Fruit fly (Drosophila melanogaster) whole organism, wandering third instar larva: Measurements from ENCODE around the gene CG6462.

ENCODE experiments used
- Abd-B ChIP-seq: fragments of >200 bp; optimal IDR thresholded peaks from 2 replicates; lab custom pipeline; 2017; ENCODE audit warnings: missing biosample characterization, missing genetic modification characterization
- CG9705 ChIP-seq: fragments of 200-800 bp; sonication (Bioruptor generic); optimal IDR thresholded peaks from 2 replicates; lab custom pipeline; 2018; ENCODE audit warnings: missing biosample characterization, mild to moderate bottlenecking, missing genetic modification characterization
- Rel ChIP-seq, 2 experiments: fragments of 200-800 bp; sonication (Bioruptor generic) in 1 of 2; optimal IDR thresholded peaks; 2 replicates in 1 of 2; 3 replicates in 1 of 2; lab custom pipeline; 2016 to 2019; ENCODE audit warnings: mild to moderate bottlenecking in 2 of 2, missing biosample characterization in 2 of 2, missing genetic modification characterization in 2 of 2, moderate library complexity in 1 of 2
- brk ChIP-seq: fragments of 200-800 bp; sonication (Bioruptor generic); optimal IDR thresholded peaks from 2 replicates; lab custom pipeline; 2016; ENCODE audit warnings: missing biosample characterization, mild to moderate bottlenecking, missing genetic modification characterization
- h ChIP-seq: fragments of 200-800 bp; sonication (Bioruptor generic); optimal IDR thresholded peaks from 3 replicates; lab custom pipeline; 2016; ENCODE audit warnings: missing biosample characterization, mild to moderate bottlenecking, missing genetic modification characterization
- jim ChIP-seq: fragments of 175-275, 200-325 bp; sonication (Bioruptor generic); optimal IDR thresholded peaks from 2 replicates; lab custom pipeline; 2016; ENCODE audit warnings: missing biosample characterization, mild to moderate bottlenecking, missing genetic modification characterization

DNA sequence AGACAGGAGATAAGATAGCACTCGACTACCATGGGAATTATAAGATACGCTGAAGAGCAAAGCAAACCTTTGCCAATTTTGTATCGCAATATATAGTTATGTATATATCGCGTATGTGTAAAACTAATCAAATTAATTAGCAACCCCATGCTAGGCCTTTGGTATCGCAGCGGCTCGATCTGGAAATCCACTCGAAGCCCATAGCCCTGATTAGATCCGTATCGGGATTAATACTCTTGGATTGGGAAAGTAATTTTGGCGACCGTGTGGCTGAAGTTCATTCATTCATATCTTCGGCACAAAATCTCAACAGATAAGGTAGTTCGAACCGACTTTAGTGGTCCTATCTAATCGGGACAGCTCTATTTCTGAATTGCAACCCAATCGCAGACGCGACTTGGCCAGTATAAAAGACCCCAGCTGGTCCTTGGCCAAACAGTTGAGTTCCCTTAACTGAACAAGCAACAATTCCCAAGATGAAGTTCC is 1.9 kb downstream of the CG6462 start, which contains the start of gene Jon65Aiv:
- TF ChIP-seq brk (GFP tag; lab: Kevin White, UChicago), result no peak
- no peak for TF ChIP-seq jim (GFP tag; lab: Kevin White, UChicago)
- no peak for TF ChIP-seq Abd-B (GFP tag; lab: Kevin White, UChicago)
- TF ChIP-seq CG9705 (GFP tag; lab: Kevin White, UChicago), result no peak
- TF ChIP-seq h (GFP tag; lab: Kevin White, UChicago), result peak; percentile 43
- TF ChIP-seq Rel (GFP tag; optimal IDR thresholded peaks at IDR 0.05; lab: Kevin White, UChicago), result no peak
- no peak for TF ChIP-seq Rel (tag; optimal IDR thresholded peaks at IDR 0.05; lab: Kevin White, UChicago)
